Worm (Caenorhabditis elegans) whole organism, L2 larva: ENCODE measurements around the gene npr-18.

Experiments
- C34F6.9 ChIP-seq: fragments of 150-350 bp; optimal IDR thresholded peaks from 2 replicates; lab custom pipeline; 2014; ENCODE audit warnings: missing biosample characterization, missing genetic modification characterization
- F13H6.1 ChIP-seq: sonication (generic microtip); optimal IDR thresholded peaks from 2 replicates; lab custom pipeline; 2016; ENCODE audit warnings: missing genetic modification characterization, missing compliant biosample characterization
- Y55F3AM.14 ChIP-seq: fragments of 200-800 bp; sonication (Bioruptor generic); optimal IDR thresholded peaks from 2 replicates; lab custom pipeline; 2018; ENCODE audit warnings: mild to moderate bottlenecking, missing genetic modification characterization, missing compliant biosample characterization
- ZK546.5 ChIP-seq: sonication (generic microtip); optimal IDR thresholded peaks from 2 replicates; lab custom pipeline; 2017; ENCODE audit warnings: missing biosample characterization, missing genetic modification characterization
- aly-2 ChIP-seq: fragments of 150-350 bp; optimal IDR thresholded peaks from 2 replicates; lab custom pipeline; 2014; ENCODE audit warnings: missing biosample characterization, missing genetic modification characterization
- ama-1 ChIP-seq: fragments of 150-350 bp; optimal IDR thresholded peaks from 2 replicates; lab custom pipeline; 2018; ENCODE audit warnings: inconsistent platforms
- blmp-1 ChIP-seq: sonication (generic microtip); optimal IDR thresholded peaks from 2 replicates; lab custom pipeline; 2017; ENCODE audit warnings: missing genetic modification characterization, mild to moderate bottlenecking, missing compliant biosample characterization, antibody characterized with exemption, moderate library complexity; ENCODE audit not compliant: insufficient read depth
- crh-2 ChIP-seq: sonication (generic microtip); optimal IDR thresholded peaks from 2 replicates; lab custom pipeline; 2017; ENCODE audit warnings: missing biosample characterization, missing genetic modification characterization
- dmd-4 ChIP-seq: sonication (generic microtip); optimal IDR thresholded peaks from 2 replicates; lab custom pipeline; 2017; ENCODE audit warnings: missing biosample characterization, missing genetic modification characterization
- elt-3 ChIP-seq: sonication (generic microtip); optimal IDR thresholded peaks from 2 replicates; lab custom pipeline; 2017; ENCODE audit warnings: missing biosample characterization, missing genetic modification characterization
- fos-1 ChIP-seq: fragments of 150-350 bp; optimal IDR thresholded peaks from 2 replicates; lab custom pipeline; 2014; ENCODE audit warnings: missing biosample characterization, missing genetic modification characterization
- gmeb-1 ChIP-seq: fragments of 150-350 bp; optimal IDR thresholded peaks from 2 replicates; lab custom pipeline; 2014; ENCODE audit warnings: missing biosample characterization, missing genetic modification characterization
- lin-13 ChIP-seq: fragments of 150-350 bp; optimal IDR thresholded peaks from 2 replicates; lab custom pipeline; 2014; ENCODE audit warnings: missing biosample characterization, missing genetic modification reagents, missing genetic modification characterization
- lsy-2 ChIP-seq, 2 experiments: fragments of 150-350 bp in 1 of 2; sonication (generic microtip) in 1 of 2; optimal IDR thresholded peaks; 2 replicates each; lab custom pipeline; 2014 to 2017; ENCODE audit warnings: missing biosample characterization in 2 of 2, missing genetic modification characterization in 2 of 2
- mbf-1 ChIP-seq: sonication (generic microtip); optimal IDR thresholded peaks from 2 replicates; lab custom pipeline; 2017; ENCODE audit warnings: missing biosample characterization, missing genetic modification characterization
- mdl-1 ChIP-seq, 2 experiments: fragments of 150-350 bp in 1 of 2; sonication (generic microtip) in 1 of 2; optimal IDR thresholded peaks; 2 replicates each; lab custom pipeline; 2017; ENCODE audit warnings: missing biosample characterization in 2 of 2, missing genetic modification characterization in 2 of 2
- nhr-10 ChIP-seq: sonication (generic microtip); optimal IDR thresholded peaks from 2 replicates; lab custom pipeline; 2017; ENCODE audit warnings: missing biosample characterization, missing genetic modification characterization
- nhr-12 ChIP-seq: fragments of 150-350 bp; optimal IDR thresholded peaks from 2 replicates; lab custom pipeline; 2014; ENCODE audit warnings: missing biosample characterization, missing genetic modification characterization
- nhr-129 ChIP-seq: fragments of 150-350 bp; optimal IDR thresholded peaks from 2 replicates; lab custom pipeline; 2014; ENCODE audit warnings: missing biosample characterization, missing genetic modification characterization
- nhr-21 ChIP-seq: fragments of 150-350 bp; optimal IDR thresholded peaks from 2 replicates; lab custom pipeline; 2014; ENCODE audit warnings: missing biosample characterization, missing genetic modification characterization
- nhr-237 ChIP-seq: fragments of 150-350 bp; optimal IDR thresholded peaks from 2 replicates; lab custom pipeline; 2014; ENCODE audit warnings: missing biosample characterization, missing genetic modification characterization
- nhr-25 ChIP-seq: fragments of 150-350 bp; sonication (generic microtip); optimal IDR thresholded peaks from 3 replicates; lab custom pipeline; 2014; ENCODE audit warnings: missing biosample characterization, missing genetic modification characterization
- nhr-6 ChIP-seq: fragments of 150-350 bp; optimal IDR thresholded peaks from 2 replicates; lab custom pipeline; 2014; ENCODE audit warnings: missing biosample characterization, missing genetic modification characterization
- nhr-77 ChIP-seq: fragments of 150-350 bp; optimal IDR thresholded peaks from 2 replicates; lab custom pipeline; 2014; ENCODE audit warnings: missing biosample characterization, missing genetic modification characterization
- peb-1 ChIP-seq: fragments of 150-350 bp; optimal IDR thresholded peaks from 2 replicates; lab custom pipeline; 2014; ENCODE audit warnings: missing biosample characterization, missing genetic modification characterization
- sem-4 ChIP-seq: fragments of 150-350 bp; optimal IDR thresholded peaks from 2 replicates; lab custom pipeline; 2014; ENCODE audit warnings: missing biosample characterization, missing genetic modification reagents, missing genetic modification characterization
- sma-3 ChIP-seq: sonication (generic microtip); optimal IDR thresholded peaks from 2 replicates; lab custom pipeline; 2016; ENCODE audit warnings: missing genetic modification reagents, missing genetic modification characterization, missing compliant biosample characterization
- sma-9 ChIP-seq, 2 experiments: fragments of 150-350 bp in 1 of 2; sonication (generic microtip) in 1 of 2; optimal IDR thresholded peaks; 2 replicates each; lab custom pipeline; 2014 to 2016; ENCODE audit warnings: missing genetic modification characterization in 2 of 2, mild to moderate bottlenecking in 1 of 2, missing biosample characterization in 1 of 2, missing compliant biosample characterization in 1 of 2, missing genetic modification reagents in 1 of 2, moderate library complexity in 1 of 2
- snpc-4 ChIP-seq: fragments of 150-350 bp; optimal IDR thresholded peaks from 2 replicates; lab custom pipeline; 2014; ENCODE audit warnings: missing biosample characterization, missing genetic modification characterization
- unc-39 ChIP-seq: fragments of 150-350 bp; optimal IDR thresholded peaks from 2 replicates; lab custom pipeline; 2014; ENCODE audit warnings: missing biosample characterization, missing genetic modification characterization
- unc-55 ChIP-seq: fragments of 150-350 bp; sonication (generic microtip); optimal IDR thresholded peaks from 3 replicates; lab custom pipeline; 2014; ENCODE audit warnings: missing biosample characterization, missing genetic modification reagents, missing genetic modification characterization
- zag-1 ChIP-seq: fragments of 150-350 bp; optimal IDR thresholded peaks from 2 replicates; lab custom pipeline; 2014; ENCODE audit warnings: missing biosample characterization, missing genetic modification characterization
- ztf-1 ChIP-seq: fragments of 200-800 bp; sonication (Bioruptor generic); conservative IDR thresholded peaks from 2 replicates; pipeline ENCODE4 v1.3.6; 2022; ENCODE audit warnings: missing genetic modification characterization, missing compliant biosample characterization
- ztf-11 ChIP-seq: sonication (generic microtip); optimal IDR thresholded peaks from 2 replicates; lab custom pipeline; 2017; ENCODE audit warnings: missing biosample characterization, missing genetic modification characterization

npr-18 gene

ce11 chrX:9668554-9668953 is 22.0 kb upstream of the npr-18 start, which contains the start of gene T14B1.1:
Gene T14B1.1 (minus strand): TSS chrX:9668723.
- no peak for TF ChIP-seq ztf-1
- no peak for TF ChIP-seq fos-1 (tag; lab: Kevin White, UChicago)
- TF ChIP-seq sma-3 (GFP tag; lab: Kevin White, UChicago), result no peak
- TF ChIP-seq nhr-25 (tag; lab: Kevin White, UChicago), result no peak
- TF ChIP-seq nhr-6 (tag; lab: Kevin White, UChicago), result no peak
- TF ChIP-seq lin-13 (GFP tag; lab: Kevin White, UChicago), result peak; percentile 3
- no peak for TF ChIP-seq nhr-12 (tag; lab: Kevin White, UChicago)
- no peak for TF ChIP-seq ZK546.5 (tag; lab: Kevin White, UChicago)
- peak; percentile 40 for TF ChIP-seq C34F6.9
- TF ChIP-seq gmeb-1 (tag; lab: Kevin White, UChicago), result no peak
- TF ChIP-seq dmd-4 (tag; lab: Kevin White, UChicago), result no peak
- no peak for TF ChIP-seq Y55F3AM.14 (GFP tag; lab: Kevin White, UChicago)
- no peak for TF ChIP-seq ztf-11 (tag; lab: Kevin White, UChicago)
- TF ChIP-seq blmp-1 (tag; lab: Kevin White, UChicago), result no peak
- peak; percentile 39 for TF ChIP-seq unc-55
- TF ChIP-seq nhr-129, result peak; percentile 55
- TF ChIP-seq crh-2 (tag; lab: Kevin White, UChicago), result peak; percentile 6
- peak; percentile 59 for TF ChIP-seq F13H6.1 (tag; lab: Kevin White, UChicago)
- no peak for TF ChIP-seq nhr-21
- no peak for TF ChIP-seq aly-2
- TF ChIP-seq zag-1 (tag; lab: Kevin White, UChicago), result peak; percentile 12
- no peak for TF ChIP-seq mbf-1 (tag; lab: Kevin White, UChicago)
- TF ChIP-seq elt-3 (tag; lab: Kevin White, UChicago), result no peak
- peak in 1 of 2 experiments; percentile 46 for TF ChIP-seq mdl-1 (tag; optimal IDR thresholded peaks at IDR 0.05; lab: Kevin White, UChicago)
- peak in 1 of 2 experiments; percentile 22 for TF ChIP-seq lsy-2 (tag; optimal IDR thresholded peaks at IDR 0.05; lab: Kevin White, UChicago)

ce11 chrX:9673228-9673627 is 17.3 kb upstream of the npr-18 start:
- TF ChIP-seq lsy-2 (tag; optimal IDR thresholded peaks at IDR 0.05; lab: Kevin White, UChicago) (peak in 1 of 2 experiments; percentile 1), ama-1 (lab: Kevin White, UChicago) (no peak), sma-9 (GFP tag; optimal IDR thresholded peaks at IDR 0.05; lab: Kevin White, UChicago) (peak; percentile 24), sma-9 (tag; optimal IDR thresholded peaks at IDR 0.05; lab: Kevin White, UChicago) (no peak), fos-1 (tag; lab: Kevin White, UChicago) (peak; percentile 46)

ce11 chrX:9674799-9675198 is 15.7 kb upstream of the npr-18 start, which contains the start of gene C43C3.4:
Gene C43C3.4 (minus strand): TSS chrX:9674899.
- TF ChIP-seq peb-1 (no peak), ZK546.5 (tag; lab: Kevin White, UChicago) (no peak)

ce11 chrX:9676009-9676408 is 14.5 kb upstream of the npr-18 start:
- TF ChIP-seq ZK546.5 (tag; lab: Kevin White, UChicago) (no peak), gmeb-1 (tag; lab: Kevin White, UChicago) (no peak), lsy-2 (tag; optimal IDR thresholded peaks at IDR 0.05; lab: Kevin White, UChicago) (no peak), snpc-4 (no peak), ama-1 (lab: Kevin White, UChicago) (no peak), peb-1 (no peak), sma-3 (GFP tag; lab: Kevin White, UChicago) (no peak), lin-13 (GFP tag; lab: Kevin White, UChicago) (no peak), blmp-1 (tag; lab: Kevin White, UChicago) (no peak), fos-1 (tag; lab: Kevin White, UChicago) (no peak), ztf-1 (no peak), sem-4 (tag; lab: Kevin White, UChicago) (no peak)

ce11 chrX:9676788-9677454 is 13.6 kb upstream of the npr-18 start:
- TF ChIP-seq peb-1 (no peak), crh-2 (tag; lab: Kevin White, UChicago) (no peak), unc-55 (no peak), nhr-237 (no peak), C34F6.9 (no peak), nhr-10 (tag; lab: Kevin White, UChicago) (no peak), nhr-77 (tag; lab: Kevin White, UChicago) (no peak), unc-39 (tag; lab: Kevin White, UChicago) (no peak), snpc-4 (no peak)
- TF ChIP-seq, all 48 proteins: peak for 0
